Worm (Caenorhabditis elegans) whole organism, early embryonic: Measurements from ENCODE around the gene ztf-8.

ENCODE experiments used
- B0310.2 ChIP-seq: sonication (generic microtip); optimal IDR thresholded peaks from 2 replicates; lab custom pipeline; 2016; ENCODE audit warnings: mild to moderate bottlenecking, missing genetic modification characterization, missing compliant biosample characterization
- F13C5.2 ChIP-seq: sonication (generic microtip); optimal IDR thresholded peaks from 2 replicates; lab custom pipeline; 2017; ENCODE audit warnings: mild to moderate bottlenecking, missing genetic modification characterization, inconsistent platforms, missing compliant biosample characterization
- aly-1 ChIP-seq: sonication (generic microtip); optimal IDR thresholded peaks from 2 replicates; lab custom pipeline; 2016; ENCODE audit warnings: missing genetic modification characterization, missing compliant biosample characterization
- ama-1 ChIP-seq: fragments of 150-350 bp; optimal IDR thresholded peaks from 2 replicates; lab custom pipeline; 2014
- ceh-13 ChIP-seq: fragments of 200-800 bp; sonication (Bioruptor generic); optimal IDR thresholded peaks from 2 replicates; lab custom pipeline; 2018; ENCODE audit warnings: mild to moderate bottlenecking, missing genetic modification characterization, missing compliant biosample characterization
- ceh-36 ChIP-seq: sonication (generic microtip); optimal IDR thresholded peaks from 2 replicates; lab custom pipeline; 2016; ENCODE audit warnings: missing genetic modification characterization, inconsistent platforms, missing compliant biosample characterization
- ets-7 ChIP-seq: sonication (generic microtip); optimal IDR thresholded peaks from 2 replicates; lab custom pipeline; 2016; ENCODE audit warnings: missing genotype, missing genetic modification characterization, missing compliant biosample characterization
- flt-1 ChIP-seq: fragments of 200-800 bp; sonication (Bioruptor generic); IDR thresholded peaks from 2 replicates; pipeline ENCODE4 v1.3.6; 2022; ENCODE audit warnings: missing genetic modification characterization, missing compliant biosample characterization
- hmbx-1 ChIP-seq: sonication (generic microtip); optimal IDR thresholded peaks from 2 replicates; lab custom pipeline; 2016; ENCODE audit warnings: mild to moderate bottlenecking, missing genetic modification characterization, missing compliant biosample characterization
- hmg-4 ChIP-seq: fragments of 200-800 bp; sonication (Bioruptor generic); optimal IDR thresholded peaks from 2 replicates; lab custom pipeline; 2018; ENCODE audit warnings: mild to moderate bottlenecking, missing genetic modification characterization, missing compliant biosample characterization
- hnd-1 ChIP-seq: sonication (generic microtip); optimal IDR thresholded peaks from 2 replicates; lab custom pipeline; 2016; ENCODE audit warnings: missing genetic modification characterization, missing compliant biosample characterization
- pes-1 ChIP-seq: fragments of 200-800 bp; sonication (Bioruptor generic); IDR thresholded peaks from 2 replicates; pipeline ENCODE4 v1.3.6; 2022; ENCODE audit warnings: missing genetic modification reagents, missing genetic modification characterization, missing compliant biosample characterization
- scrt-1 ChIP-seq: fragments of 200-800 bp; sonication (Bioruptor generic); IDR thresholded peaks from 2 replicates; pipeline ENCODE4 v1.3.6; 2022; ENCODE audit warnings: missing genetic modification characterization, missing compliant biosample characterization
- sea-1 ChIP-seq: fragments of 200-800 bp; sonication (Bioruptor generic); conservative IDR thresholded peaks from 2 replicates; pipeline ENCODE4 v1.3.6; 2022; ENCODE audit warnings: missing genetic modification characterization, missing compliant biosample characterization
- tbx-11 ChIP-seq: fragments of 200-800 bp; sonication (Bioruptor generic); IDR thresholded peaks from 2 replicates; pipeline ENCODE4 v1.3.6; 2022; ENCODE audit warnings: missing genetic modification characterization, missing compliant biosample characterization
- tbx-37 ChIP-seq: fragments of 200-800 bp; sonication (Bioruptor generic); conservative IDR thresholded peaks from 2 replicates; pipeline ENCODE4 v1.3.6; 2022; ENCODE audit warnings: missing genetic modification reagents, missing genetic modification characterization, missing compliant biosample characterization
- tra-4 ChIP-seq: sonication (generic microtip); optimal IDR thresholded peaks from 2 replicates; lab custom pipeline; 2017; ENCODE audit warnings: missing genetic modification characterization, missing compliant biosample characterization

ztf-8 gene

ce11 chrIII:5286205-5286604, 12.9 kb upstream of the ztf-8 start, which contains the start of gene ZC395.11:
Gene ZC395.11 (minus strand): TSS chrIII:5286305.
- TF ChIP-seq ets-7 (tag; lab: Kevin White, UChicago) (no peak), ceh-36 (tag; lab: Kevin White, UChicago) (no peak), ama-1 (lab: Kevin White, UChicago) (no peak), hnd-1 (tag; lab: Kevin White, UChicago) (no peak), aly-1 (tag; lab: Kevin White, UChicago) (no peak), tbx-11 (GFP tag; lab: Robert Waterston, UW) (no peak), tbx-37 (GFP tag; lab: Robert Waterston, UW) (no peak), flt-1 (GFP tag; lab: Robert Waterston, UW) (no peak), ceh-13 (GFP tag; lab: Kevin White, UChicago) (no peak), hmbx-1 (no peak), B0310.2 (tag; lab: Kevin White, UChicago) (no peak), F13C5.2 (tag; lab: Kevin White, UChicago) (no peak), sea-1 (GFP tag; lab: Robert Waterston, UW) (no peak), pes-1 (no peak)

ce11 chrIII:5285484-5285883, 12.2 kb upstream of the ztf-8 start:
- no peak for TF ChIP-seq ceh-36 (tag; lab: Kevin White, UChicago)
- TF ChIP-seq hnd-1 (tag; lab: Kevin White, UChicago), result no peak
- TF ChIP-seq F13C5.2 (tag; lab: Kevin White, UChicago), result no peak
- TF ChIP-seq hmbx-1, result no peak
- TF ChIP-seq ets-7 (tag; lab: Kevin White, UChicago), result no peak
- no peak for TF ChIP-seq ceh-13 (GFP tag; lab: Kevin White, UChicago)
- no peak for TF ChIP-seq tbx-11 (GFP tag; lab: Robert Waterston, UW)
- TF ChIP-seq sea-1 (GFP tag; lab: Robert Waterston, UW), result no peak
- TF ChIP-seq aly-1 (tag; lab: Kevin White, UChicago), result no peak
- TF ChIP-seq hmg-4 (GFP tag; lab: Kevin White, UChicago), result no peak
- no peak for TF ChIP-seq ama-1 (lab: Kevin White, UChicago)
- TF ChIP-seq tra-4, result no peak
- no peak for TF ChIP-seq B0310.2 (tag; lab: Kevin White, UChicago)
- no peak for TF ChIP-seq scrt-1 (GFP tag; lab: Robert Waterston, UW)
- no peak for TF ChIP-seq flt-1 (GFP tag; lab: Robert Waterston, UW)
- TF ChIP-seq tbx-37 (GFP tag; lab: Robert Waterston, UW), result no peak

DNA sequence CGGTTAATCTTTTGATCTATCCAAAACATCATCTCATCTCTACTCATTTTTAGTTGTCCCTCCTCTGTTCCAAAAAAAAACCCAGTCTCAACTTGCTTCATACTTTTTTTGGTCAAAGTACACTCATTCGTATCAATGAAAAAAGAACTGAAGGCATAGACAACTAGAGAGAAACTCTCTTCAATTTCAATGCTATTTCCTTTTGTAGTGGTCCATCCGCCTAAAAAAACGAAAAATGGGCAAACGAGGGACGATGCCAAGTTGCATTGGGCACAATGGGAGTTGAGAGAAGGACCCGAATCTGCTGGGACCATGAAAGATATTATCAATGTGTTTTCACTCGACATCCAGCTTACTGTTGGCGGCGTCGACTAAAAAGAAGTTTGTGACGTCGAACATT, 7.0 kb upstream of the ztf-8 start:
- TF ChIP-seq ceh-13 (GFP tag; lab: Kevin White, UChicago) (no peak), ama-1 (lab: Kevin White, UChicago) (no peak), flt-1 (GFP tag; lab: Robert Waterston, UW) (no peak), tra-4 (no peak), ceh-36 (tag; lab: Kevin White, UChicago) (no peak), tbx-37 (GFP tag; lab: Robert Waterston, UW) (no peak), F13C5.2 (tag; lab: Kevin White, UChicago) (no peak), aly-1 (tag; lab: Kevin White, UChicago) (no peak), B0310.2 (tag; lab: Kevin White, UChicago) (no peak), tbx-11 (GFP tag; lab: Robert Waterston, UW) (no peak), pes-1 (no peak), scrt-1 (GFP tag; lab: Robert Waterston, UW) (no peak), sea-1 (GFP tag; lab: Robert Waterston, UW) (no peak), hmbx-1 (no peak)

ce11 chrIII:5277740-5278139, 4.5 kb upstream of the ztf-8 start, which contains the start of gene clk-1:
Gene clk-1 (plus strand): TSS chrIII:5277894.
- TF ChIP-seq tbx-11 (GFP tag; lab: Robert Waterston, UW) (no peak), ama-1 (lab: Kevin White, UChicago) (no peak), ceh-36 (tag; lab: Kevin White, UChicago) (no peak), hnd-1 (tag; lab: Kevin White, UChicago) (no peak), hmbx-1 (no peak), tbx-37 (GFP tag; lab: Robert Waterston, UW) (no peak), F13C5.2 (tag; lab: Kevin White, UChicago) (no peak), scrt-1 (GFP tag; lab: Robert Waterston, UW) (no peak)

- TF ChIP-seq F13C5.2 (tag; lab: Kevin White, UChicago), result peak; percentile 13
- TF ChIP-seq ceh-13 (GFP tag; lab: Kevin White, UChicago), result no peak
Observed at ce11 chrIII:5274715-5275355, 1.6 kb upstream of the ztf-8 start, which contains the start of the genes daf-41 and toc-1. Gene daf-41 (minus strand): TSS chrIII:5274765. Gene toc-1 (plus strand): TSS chrIII:5275251.

- TF ChIP-seq hmg-4 (GFP tag; lab: Kevin White, UChicago) (no peak), tbx-37 (GFP tag; lab: Robert Waterston, UW) (no peak), B0310.2 (tag; lab: Kevin White, UChicago) (no peak), hmbx-1 (no peak)
Observed at ce11 chrIII:5274250-5274649, 979 bp upstream of the ztf-8 start.

DNA sequence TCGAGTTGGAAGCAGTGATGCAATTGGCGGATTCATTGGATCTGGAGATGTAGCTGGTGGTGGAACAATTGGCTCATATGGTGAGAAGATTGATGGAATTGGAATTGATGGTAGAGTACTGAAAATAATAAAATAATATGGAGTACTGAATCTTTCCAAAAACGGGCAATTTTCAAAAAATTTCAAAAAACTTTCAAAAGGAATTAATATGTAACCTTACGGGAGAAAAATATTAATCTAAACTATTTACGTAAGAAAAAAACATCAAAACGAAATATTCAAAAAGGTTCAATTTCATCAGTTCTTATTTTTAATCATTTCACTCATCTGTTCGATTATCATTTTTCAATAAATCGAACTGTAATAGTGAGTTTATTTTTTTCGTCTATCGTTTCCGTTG, 3.5 kb downstream of the ztf-8 start, which contains the start of gene ZC395.4:
TSS of gene ZC395.4 (plus strand) at position 301 of the 400 bp plus-strand sequence.
- TF ChIP-seq ceh-36 (tag; lab: Kevin White, UChicago) (no peak), pes-1 (no peak), ceh-13 (GFP tag; lab: Kevin White, UChicago) (no peak), ets-7 (tag; lab: Kevin White, UChicago) (no peak), ama-1 (lab: Kevin White, UChicago) (no peak), aly-1 (tag; lab: Kevin White, UChicago) (no peak), sea-1 (GFP tag; lab: Robert Waterston, UW) (no peak), hmg-4 (GFP tag; lab: Kevin White, UChicago) (no peak), hnd-1 (tag; lab: Kevin White, UChicago) (no peak), scrt-1 (GFP tag; lab: Robert Waterston, UW) (no peak), B0310.2 (tag; lab: Kevin White, UChicago) (no peak), tbx-37 (GFP tag; lab: Robert Waterston, UW) (no peak), tbx-11 (GFP tag; lab: Robert Waterston, UW) (no peak), tra-4 (no peak), hmbx-1 (no peak), F13C5.2 (tag; lab: Kevin White, UChicago) (no peak), flt-1 (GFP tag; lab: Robert Waterston, UW) (no peak)
